Fruit fly (Drosophila melanogaster) whole organism, adult: ENCODE measurements around the gene Tsp5D.

Experiments used
- CG11617 ChIP-seq: fragments of 200-800 bp; sonication (Bioruptor generic); optimal IDR thresholded peaks from 2 replicates; lab custom pipeline; 2017; ENCODE audit warnings: mild to moderate bottlenecking, missing biosample characterization, missing genetic modification reagents, missing genetic modification characterization
- CG12768 ChIP-seq: fragments of 200-800 bp; sonication (Bioruptor generic); optimal IDR thresholded peaks from 2 replicates; lab custom pipeline; 2017; ENCODE audit warnings: missing biosample characterization, missing genetic modification characterization, mild to moderate bottlenecking, moderate library complexity, missing genetic modification reagents
- CG14711 ChIP-seq: fragments of 200-800 bp; sonication (Bioruptor generic); optimal IDR thresholded peaks from 2 replicates; lab custom pipeline; 2018; ENCODE audit warnings: missing biosample characterization, mild to moderate bottlenecking, missing genetic modification characterization, moderate library complexity
- CG1620 ChIP-seq: fragments of 200-800 bp; sonication (Bioruptor generic); optimal IDR thresholded peaks from 2 replicates; lab custom pipeline; 2016; ENCODE audit warnings: missing biosample characterization, missing genetic modification characterization
- CG33017 ChIP-seq: fragments of 200-800 bp; sonication (Bioruptor generic); optimal IDR thresholded peaks from 2 replicates; lab custom pipeline; 2018; ENCODE audit warnings: missing biosample characterization, mild to moderate bottlenecking, missing genetic modification characterization, moderate library complexity
- CG5204 ChIP-seq: fragments of 200-800 bp; sonication (Bioruptor generic); optimal IDR thresholded peaks from 2 replicates; lab custom pipeline; 2016; ENCODE audit warnings: missing biosample characterization, missing genetic modification characterization
- CG7045 ChIP-seq: fragments of 200-800 bp; sonication (Bioruptor generic); optimal IDR thresholded peaks from 2 replicates; lab custom pipeline; 2017; ENCODE audit warnings: missing biosample characterization, mild to moderate bottlenecking, missing genetic modification characterization
- CG7101 ChIP-seq: fragments of 200-800 bp; sonication (Bioruptor generic); optimal IDR thresholded peaks from 2 replicates; lab custom pipeline; 2018; ENCODE audit warnings: missing biosample characterization, mild to moderate bottlenecking, missing genetic modification characterization, moderate library complexity
- Clk ChIP-seq: fragments of 200-800 bp; sonication (Bioruptor generic); optimal IDR thresholded peaks from 2 replicates; lab custom pipeline; 2017; ENCODE audit warnings: missing biosample characterization, missing genetic modification characterization
- Crg-1 ChIP-seq: fragments of 200-800 bp; sonication (Bioruptor generic); optimal IDR thresholded peaks from 2 replicates; lab custom pipeline; 2016; ENCODE audit warnings: missing biosample characterization, missing genetic modification characterization
- Hr96 ChIP-seq: fragments of 200-800 bp; sonication (Bioruptor generic); optimal IDR thresholded peaks from 2 replicates; lab custom pipeline; 2016; ENCODE audit warnings: missing biosample characterization, missing genetic modification characterization
- Mnt ChIP-seq: fragments of 200-800 bp; sonication (Bioruptor generic); optimal IDR thresholded peaks from 2 replicates; lab custom pipeline; 2016; ENCODE audit warnings: missing biosample characterization, mild to moderate bottlenecking, missing genetic modification characterization
- bab1 ChIP-seq: fragments of 200-800 bp; sonication (Bioruptor generic); optimal IDR thresholded peaks from 3 replicates; lab custom pipeline; 2019; ENCODE audit warnings: missing biosample characterization, mild to moderate bottlenecking, missing genetic modification characterization, moderate library complexity
- cic ChIP-seq: fragments of 200-800 bp; sonication (Bioruptor generic); optimal IDR thresholded peaks from 2 replicates; lab custom pipeline; 2017; ENCODE audit warnings: missing biosample characterization, mild to moderate bottlenecking, missing genetic modification characterization, moderate library complexity
- cnc ChIP-seq, 2 experiments: fragments of >200 bp; optimal IDR thresholded peaks; 2 replicates each; lab custom pipeline; 2017
- kay ChIP-seq: fragments of 200-800 bp; sonication (Bioruptor generic); peaks from one replicate; lab custom pipeline; 2016; ENCODE audit warnings: missing biosample characterization, missing genetic modification characterization, borderline replicate concordance
- ovo ChIP-seq: fragments of 200-800 bp; sonication (Bioruptor generic); optimal IDR thresholded peaks from 2 replicates; lab custom pipeline; 2016; ENCODE audit warnings: missing biosample characterization, missing genetic modification characterization
- pad ChIP-seq: fragments of 200-800 bp; sonication (Bioruptor generic); optimal IDR thresholded peaks from 3 replicates; lab custom pipeline; 2017; ENCODE audit warnings: missing biosample characterization, missing genetic modification characterization, mild to moderate bottlenecking, moderate library complexity, missing genetic modification reagents
- tj ChIP-seq: fragments of 200-800 bp; sonication (Bioruptor generic); optimal IDR thresholded peaks from 3 replicates; lab custom pipeline; 2017; ENCODE audit warnings: missing biosample characterization, mild to moderate bottlenecking, missing genetic modification characterization, moderate library complexity
- toe ChIP-seq: fragments of 200-800 bp; sonication (Bioruptor generic); optimal IDR thresholded peaks from 2 replicates; lab custom pipeline; 2016; ENCODE audit warnings: missing biosample characterization, missing genetic modification characterization

Tsp5D gene

dm6 chrX:6075586-6075985 is 929 bp upstream of the Tsp5D start:
- TF ChIP-seq tj (GFP tag; lab: Kevin White, UChicago) (peak; percentile 96), cic (GFP tag; lab: Kevin White, UChicago) (no peak)

dm6 chrX:6068714-6069113 is 5.9 kb downstream of the Tsp5D start:
- TF ChIP-seq cnc (optimal IDR thresholded peaks at IDR 0.05; lab: Kevin White, UChicago) (no peak), CG1620 (no peak), CG11617 (GFP tag; lab: Kevin White, UChicago) (no peak), CG7101 (tag; lab: Kevin White, UChicago) (no peak), toe (GFP tag; lab: Kevin White, UChicago) (no peak), CG33017 (tag; lab: Kevin White, UChicago) (no peak), CG5204 (GFP tag; lab: Kevin White, UChicago) (no peak), cic (GFP tag; lab: Kevin White, UChicago) (no peak), Hr96 (GFP tag; lab: Kevin White, UChicago) (no peak), Clk (GFP tag; lab: Kevin White, UChicago) (no peak), Mnt (no peak), Crg-1 (GFP tag; lab: Kevin White, UChicago) (no peak), tj (GFP tag; lab: Kevin White, UChicago) (no peak), CG12768 (GFP tag; lab: Kevin White, UChicago) (no peak), CG14711 (tag; lab: Kevin White, UChicago) (no peak), pad (GFP tag; lab: Kevin White, UChicago) (no peak)

dm6 chrX:6067281-6068008 is 7.2 kb downstream of the Tsp5D start, which contains the start of gene CG5928:
CG5928 (plus strand) TSS chrX:6067958.
- no peak for TF ChIP-seq CG11617 (GFP tag; lab: Kevin White, UChicago)
- no peak for TF ChIP-seq cnc (optimal IDR thresholded peaks at IDR 0.05; lab: Kevin White, UChicago)
- TF ChIP-seq tj (GFP tag; lab: Kevin White, UChicago), result no peak
- no peak for TF ChIP-seq Crg-1 (GFP tag; lab: Kevin White, UChicago)
- no peak for TF ChIP-seq cic (GFP tag; lab: Kevin White, UChicago)
- no peak for TF ChIP-seq Hr96 (GFP tag; lab: Kevin White, UChicago)
- no peak for TF ChIP-seq bab1 (GFP tag; lab: Kevin White, UChicago)
- no peak for TF ChIP-seq toe (GFP tag; lab: Kevin White, UChicago)
- TF ChIP-seq CG14711 (tag; lab: Kevin White, UChicago), result no peak
- no peak for TF ChIP-seq CG12768 (GFP tag; lab: Kevin White, UChicago)
- no peak for TF ChIP-seq CG5204 (GFP tag; lab: Kevin White, UChicago)
- TF ChIP-seq kay (GFP tag; lab: Kevin White, UChicago), result no peak
- TF ChIP-seq ovo, result no peak

- no peak for TF ChIP-seq CG33017 (tag; lab: Kevin White, UChicago)
- no peak for TF ChIP-seq toe (GFP tag; lab: Kevin White, UChicago)
- TF ChIP-seq kay (GFP tag; lab: Kevin White, UChicago), result no peak
These were observed 8.3 kb downstream of the Tsp5D start, which contains the start of gene CG43115 for dm6 chrX:6066316-6066715. CG43115 (minus strand) TSS chrX:6066416.

dm6 chrX:6064508-6064907 is 10.1 kb downstream of the Tsp5D start:
- no peak for TF ChIP-seq bab1 (GFP tag; lab: Kevin White, UChicago)
- no peak for TF ChIP-seq cic (GFP tag; lab: Kevin White, UChicago)
- no peak for TF ChIP-seq Mnt
- TF ChIP-seq CG11617 (GFP tag; lab: Kevin White, UChicago), result no peak
- TF ChIP-seq Clk (GFP tag; lab: Kevin White, UChicago), result no peak
- TF ChIP-seq cnc (optimal IDR thresholded peaks at IDR 0.05; lab: Kevin White, UChicago), result no peak
- TF ChIP-seq CG7045 (GFP tag; lab: Kevin White, UChicago), result no peak
- no peak for TF ChIP-seq tj (GFP tag; lab: Kevin White, UChicago)
- no peak for TF ChIP-seq ovo
- no peak for TF ChIP-seq Crg-1 (GFP tag; lab: Kevin White, UChicago)
- TF ChIP-seq CG12768 (GFP tag; lab: Kevin White, UChicago), result no peak
- no peak for TF ChIP-seq CG14711 (tag; lab: Kevin White, UChicago)

dm6 chrX:6062160-6062559 is 12.5 kb downstream of the Tsp5D start:
- TF ChIP-seq toe (GFP tag; lab: Kevin White, UChicago) (no peak), CG7101 (tag; lab: Kevin White, UChicago) (no peak)

- TF ChIP-seq CG1620, result no peak
- no peak for TF ChIP-seq ovo
- no peak for TF ChIP-seq cic (GFP tag; lab: Kevin White, UChicago)
- TF ChIP-seq Clk (GFP tag; lab: Kevin White, UChicago), result no peak
- no peak for TF ChIP-seq CG33017 (tag; lab: Kevin White, UChicago)
- no peak for TF ChIP-seq tj (GFP tag; lab: Kevin White, UChicago)
- no peak for TF ChIP-seq CG5204 (GFP tag; lab: Kevin White, UChicago)
These were observed 15.4 kb downstream of the Tsp5D start for dm6 chrX:6059135-6059824.
